Fruit fly (Drosophila melanogaster): ENCODE measurements around the gene Syx17.

Gene Syx17

DNA sequence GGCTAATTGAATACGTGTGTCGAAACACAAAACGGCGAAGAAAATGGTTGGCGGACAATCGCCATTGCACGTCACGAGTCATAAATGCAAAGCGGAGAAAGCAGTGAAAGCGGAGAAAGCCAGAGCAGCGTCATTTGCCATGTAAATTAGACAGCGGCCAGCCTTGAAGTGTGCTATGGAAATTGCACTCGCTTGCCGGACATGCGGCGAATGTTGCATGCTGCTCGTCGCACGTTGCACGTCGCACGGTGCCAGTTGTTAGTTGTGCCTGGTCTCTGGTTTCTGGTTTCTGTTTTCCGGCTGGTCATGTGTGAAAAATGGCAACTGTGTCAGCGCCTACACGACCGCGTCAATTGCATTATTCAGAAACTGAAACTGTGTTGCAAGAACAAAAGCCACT lies 25.8 kb upstream of the Syx17 start:
- TF ChIP-seq ssp (GFP tag; IDR thresholded peaks at IDR 0.05) (0 out of 2 replicates have a peak, but pooled peaks have one; percentile 5), CG9932 (GFP tag; IDR thresholded peaks at IDR 0.05) (0 out of 2 replicates have a peak, but pooled peaks have one; percentile 28), vfl (GFP tag; optimal IDR thresholded peaks at IDR 0.05) (no peak), abd-A (tag; optimal IDR thresholded peaks at IDR 0.05) (no peak), stwl (tag; optimal IDR thresholded peaks at IDR 0.05) (no peak), Oaz (GFP tag; IDR thresholded peaks at IDR 0.05) (0 out of 2 replicates have a peak, but pooled peaks have one; percentile 19), fd64A (GFP tag; optimal IDR thresholded peaks at IDR 0.05) (no peak), knrl (GFP tag; IDR thresholded peaks at IDR 0.05; ENCODE audit: partially characterized antibody) (0 out of 3 replicates have a peak, but pooled peaks have one; percentile 8), Blimp-1 (GFP tag; optimal IDR thresholded peaks at IDR 0.05) (peak; percentile 46), CG4820 (GFP tag; optimal IDR thresholded peaks at IDR 0.05) (no peak), CG10431 (GFP tag; optimal IDR thresholded peaks at IDR 0.05) (peak; percentile 34), Six4 (GFP tag; optimal IDR thresholded peaks at IDR 0.05) (no peak), BEAF-32 (GFP tag; optimal IDR thresholded peaks at IDR 0.05) (no peak), ci (GFP tag; IDR thresholded peaks at IDR 0.05) (0 out of 3 replicates have a peak, but pooled peaks have one; percentile 34), CG5180 (GFP tag; optimal IDR thresholded peaks at IDR 0.05) (peak; percentile 69)

DNA sequence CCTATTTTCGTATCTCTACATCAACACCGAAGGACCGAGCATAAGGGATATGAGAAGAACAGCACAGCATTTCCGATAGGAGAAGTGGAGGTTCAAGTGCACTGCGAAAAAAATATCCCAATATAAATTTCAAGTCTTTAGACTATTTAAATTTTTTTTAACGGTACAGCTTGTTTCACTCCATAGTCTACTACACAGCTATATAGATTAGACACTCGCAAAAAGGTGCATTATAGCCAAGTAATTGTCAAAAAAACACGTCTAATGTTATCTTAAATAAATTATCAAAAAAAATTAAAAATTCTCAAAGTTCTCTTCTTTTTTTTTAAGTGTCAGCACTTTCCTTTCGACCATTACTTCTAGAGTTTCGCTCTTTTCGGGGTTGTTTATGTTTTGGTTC lies 24.4 kb upstream of the Syx17 start:
- TF ChIP-seq fru (optimal IDR thresholded peaks at IDR 0.05) (no peak), bigmax (GFP tag; optimal IDR thresholded peaks at IDR 0.05) (no peak), Fer2 (tag; optimal IDR thresholded peaks at IDR 0.05) (peak; percentile 26), CG31441 (GFP tag; IDR thresholded peaks at IDR 0.05) (peak; percentile 57), ERR (GFP tag; optimal IDR thresholded peaks at IDR 0.05) (no peak), Lim3 (GFP tag; IDR thresholded peaks at IDR 0.05) (no peak), CG15514 (GFP tag; optimal IDR thresholded peaks at IDR 0.05) (peak; percentile 30), tin (GFP tag; optimal IDR thresholded peaks at IDR 0.05) (peak; percentile 35), CG7357 (GFP tag; IDR thresholded peaks at IDR 0.05) (peak; percentile 60; the same call in 1 of the 3 replicates), sob (GFP tag; IDR thresholded peaks at IDR 0.05) (peak; percentile 64), klu (GFP tag; IDR thresholded peaks at IDR 0.05) (0 out of 2 replicates have a peak, but pooled peaks have one; percentile 23), HLH54F (GFP tag; optimal IDR thresholded peaks at IDR 0.05) (peak; percentile 48), dysf (GFP tag; IDR thresholded peaks at IDR 0.05) (peak; percentile 78), odd (GFP tag; optimal IDR thresholded peaks at IDR 0.05) (peak; percentile 38), grau (tag; optimal IDR thresholded peaks at IDR 0.05) (peak; percentile 71), lola (GFP tag; optimal IDR thresholded peaks at IDR 0.05) (no peak), CG4424 (GFP tag; optimal IDR thresholded peaks at IDR 0.05) (peak; percentile 41), Ets97D (GFP tag; optimal IDR thresholded peaks at IDR 0.05) (no peak), CG7372 (GFP tag; IDR thresholded peaks at IDR 0.05) (peak; percentile 16; the same call in 1 of the 2 replicates), Xbp1 (GFP tag; optimal IDR thresholded peaks at IDR 0.05) (peak; percentile 41), ara (GFP tag; IDR thresholded peaks at IDR 0.05) (no peak), CG5180 (GFP tag; optimal IDR thresholded peaks at IDR 0.05) (peak; percentile 34), hkb (optimal IDR thresholded peaks at IDR 0.05) (no peak), hkb (GFP tag; IDR thresholded peaks at IDR 0.05) (peak; percentile 78), stc (GFP tag; IDR thresholded peaks at IDR 0.05) (peak; percentile 61), pan (optimal IDR thresholded peaks at IDR 0.05) (no peak), pan (GFP tag; optimal IDR thresholded peaks at IDR 0.05 in 1 of 2, IDR thresholded peaks at IDR 0.05 in 1 of 2) (peak in 1 of 2 experiments; percentile 62), Dip2 (GFP tag; IDR thresholded peaks at IDR 0.05) (no peak), CG4854 (GFP tag; optimal IDR thresholded peaks at IDR 0.05) (no peak), CG31388 (GFP tag; optimal IDR thresholded peaks at IDR 0.05) (no peak), CG9727 (GFP tag; optimal IDR thresholded peaks at IDR 0.05) (peak; percentile 75), bcd (GFP tag; optimal IDR thresholded peaks at IDR 0.05) (peak; percentile 62), ro (GFP tag; IDR thresholded peaks at IDR 0.05) (no peak), Ptx1 (GFP tag; IDR thresholded peaks at IDR 0.05) (peak; percentile 68), pita (GFP tag; optimal IDR thresholded peaks at IDR 0.05) (no peak), Sox100B (GFP tag; optimal IDR thresholded peaks at IDR 0.05) (peak; percentile 55), crol (GFP tag; IDR thresholded peaks at IDR 0.05) (no peak)
